Worm (Caenorhabditis elegans) whole organism, late embryonic: ENCODE measurements around the gene T07D4.5.

ENCODE experiments used
- ceh-45 ChIP-seq: fragments of 200-800 bp; sonication (Bioruptor generic); IDR thresholded peaks from 2 replicates; pipeline ENCODE4 v1.3.6; 2022; ENCODE audit warnings: missing genetic modification reagents, missing genetic modification characterization, missing compliant biosample characterization
- elt-4 ChIP-seq: sonication (generic microtip); optimal IDR thresholded peaks from 2 replicates; lab custom pipeline; 2016; ENCODE audit warnings: missing genetic modification characterization, missing compliant biosample characterization
- pag-3 ChIP-seq: sonication (generic microtip); optimal IDR thresholded peaks from 2 replicates; lab custom pipeline; 2016; ENCODE audit warnings: missing compliant biosample characterization, missing genetic modification characterization, borderline replicate concordance
- tbx-2 ChIP-seq: sonication (generic microtip); optimal IDR thresholded peaks from 2 replicates; lab custom pipeline; 2016; ENCODE audit warnings: missing genetic modification characterization, missing compliant biosample characterization

- TF ChIP-seq elt-4 (no peak), ceh-45 (no peak), pag-3 (tag; lab: Kevin White, UChicago) (no peak), tbx-2 (tag; lab: Kevin White, UChicago) (no peak)
Measured at ce11 chrII:8931405-8932149, 47.4 kb upstream of the T07D4.5 start.
